Fruit fly (Drosophila melanogaster): ENCODE measurements around the gene CG2493.

dm6 chr2L:20417597-20418286, 45.5 kb downstream of the CG2493 start:
- TF ChIP-seq psq (optimal IDR thresholded peaks at IDR 0.05) (no peak), Myc (optimal IDR thresholded peaks at IDR 0.05) (no peak), ttk (optimal IDR thresholded peaks at IDR 0.05) (no peak), Sin3A (optimal IDR thresholded peaks at IDR 0.05) (no peak), h (optimal IDR thresholded peaks at IDR 0.05) (no peak), insv (optimal IDR thresholded peaks at IDR 0.05) (no peak)
